Worm (Caenorhabditis elegans): ENCODE measurements around the gene ins-17.

ce11 chrIII:4449357-4449756, 28.0 kb downstream of the ins-17 start:
- no peak for TF ChIP-seq nhr-11 (tag; optimal IDR thresholded peaks at IDR 0.05)
- no peak for TF ChIP-seq nhr-77 (tag; optimal IDR thresholded peaks at IDR 0.05)
- no peak for TF ChIP-seq C04F5.9 (tag; optimal IDR thresholded peaks at IDR 0.05)
- TF ChIP-seq nhr-237 (tag; optimal IDR thresholded peaks at IDR 0.05), result no peak
- no peak for TF ChIP-seq zag-1 (tag; optimal IDR thresholded peaks at IDR 0.05)
- TF ChIP-seq snpc-4 (tag; optimal IDR thresholded peaks at IDR 0.05), result no peak
- TF ChIP-seq tbx-2 (tag; optimal IDR thresholded peaks at IDR 0.05), result no peak

Measured in whole organism, L1 larva.